Worm (Caenorhabditis elegans) whole organism, young adult: Measurements from ENCODE around the gene rab-1.

ENCODE experiments used
- Y56A3A.18 ChIP-seq: fragments of 200-800 bp; sonication (Bioruptor generic); IDR thresholded peaks from 2 replicates; pipeline ENCODE4 v1.3.6; 2022; ENCODE audit warnings: missing genetic modification reagents, missing genetic modification characterization, missing compliant biosample characterization
- ama-1 ChIP-seq, 3 experiments: fragments of 150-350 bp in 1 of 3; sonication (generic microtip) in 2 of 3; optimal IDR thresholded peaks; 2 replicates each; lab custom pipeline; 2014 to 2018; ENCODE audit warnings: missing biosample characterization in 2 of 3, missing genetic modification characterization in 2 of 3, missing genetic modification reagents in 2 of 3
- aptf-2 ChIP-seq: fragments of 200-800 bp; sonication (Bioruptor generic); conservative IDR thresholded peaks from 2 replicates; pipeline ENCODE4 v1.3.6; 2022; ENCODE audit warnings: missing genetic modification reagents, missing genetic modification characterization, missing compliant biosample characterization
- dpff-1 ChIP-seq: sonication (generic microtip); optimal IDR thresholded peaks from 2 replicates; lab custom pipeline; 2017; ENCODE audit warnings: mild to moderate bottlenecking, missing genetic modification characterization, missing compliant biosample characterization
- ets-4 ChIP-seq: fragments of 200-800 bp; sonication (Bioruptor generic); optimal IDR thresholded peaks from 2 replicates; lab custom pipeline; 2018; ENCODE audit warnings: mild to moderate bottlenecking, missing genetic modification characterization, missing compliant biosample characterization
- gei-17 ChIP-seq: fragments of 200-800 bp; sonication (Bioruptor generic); optimal IDR thresholded peaks from 2 replicates; lab custom pipeline; 2018; ENCODE audit warnings: mild to moderate bottlenecking, missing genetic modification characterization, missing compliant biosample characterization
- nhr-120 ChIP-seq: fragments of 200-800 bp; sonication (Bioruptor generic); IDR thresholded peaks from 2 replicates; pipeline ENCODE4 v1.3.6; 2022; ENCODE audit warnings: missing genetic modification characterization, missing compliant biosample characterization
- tbp1 ChIP-seq: fragments of 200-800 bp; sonication (Bioruptor generic); optimal IDR thresholded peaks from 2 replicates; lab custom pipeline; 2018; ENCODE audit warnings: mild to moderate bottlenecking, missing genetic modification characterization, missing compliant biosample characterization
- unc-62 ChIP-seq: fragments of 150-350 bp; optimal IDR thresholded peaks from 2 replicates; lab custom pipeline; 2014; ENCODE audit warnings: missing biosample characterization, missing genetic modification reagents, missing genetic modification characterization

DNA sequence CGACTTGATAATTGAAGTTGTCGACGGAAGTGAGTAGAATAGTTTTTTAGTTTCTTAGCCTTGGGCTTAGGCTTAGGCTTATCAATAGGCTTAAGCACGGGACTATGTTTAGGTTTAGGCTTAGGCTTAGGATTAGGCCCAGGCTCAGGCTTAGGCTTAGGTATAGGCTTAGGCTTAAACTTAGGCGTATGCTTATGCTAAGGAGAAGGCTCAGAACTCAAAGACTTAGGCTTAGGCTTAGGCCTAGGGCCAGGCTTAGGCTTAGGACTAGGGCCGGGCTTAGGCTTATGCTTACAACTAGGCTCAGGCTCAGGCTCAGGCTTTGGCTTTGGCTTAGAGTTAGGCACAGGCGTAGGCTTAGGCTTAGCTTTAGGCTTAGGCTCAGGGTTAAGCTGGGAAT is 2.8 kb upstream of the rab-1 start:
- TF ChIP-seq unc-62 (GFP tag; lab: Kevin White, UChicago) (no peak), tbp1 (GFP tag; lab: Kevin White, UChicago) (no peak), ets-4 (GFP tag; lab: Kevin White, UChicago) (no peak), gei-17 (no peak), Y56A3A.18 (no peak), ama-1 (optimal IDR thresholded peaks at IDR 0.05; lab: Kevin White, UChicago) (no peak), ama-1 (GFP tag; optimal IDR thresholded peaks at IDR 0.05; lab: Kevin White, UChicago) (no peak), nhr-120 (GFP tag; lab: Robert Waterston, UW) (no peak), aptf-2 (GFP tag; lab: Robert Waterston, UW) (no peak), dpff-1 (tag; lab: Kevin White, UChicago) (no peak)
